Worm (Caenorhabditis elegans) whole organism, L4 larva: ENCODE results near the gene prx-19.

ENCODE experiments used
- F37D6.2 ChIP-seq: sonication (generic microtip); optimal IDR thresholded peaks from 2 replicates; lab custom pipeline; 2016; ENCODE audit warnings: mild to moderate bottlenecking, missing genetic modification characterization, missing compliant biosample characterization
- R02D3.7 ChIP-seq: fragments of 150-350 bp; sonication (generic microtip); optimal IDR thresholded peaks from 3 replicates; lab custom pipeline; 2014; ENCODE audit warnings: missing biosample characterization, missing genetic modification characterization
- ama-1 ChIP-seq: fragments of 150-350 bp; optimal IDR thresholded peaks from 2 replicates; lab custom pipeline; 2014; ENCODE audit warnings: inconsistent platforms, mixed read lengths
- ctbp-1 ChIP-seq: fragments of 200-800 bp; sonication (Bioruptor generic); IDR thresholded peaks from 2 replicates; pipeline ENCODE4 v1.3.6; 2022; ENCODE audit warnings: missing genetic modification reagents, missing genetic modification characterization, missing compliant biosample characterization
- egl-43 ChIP-seq: fragments of 200-800 bp; sonication (Bioruptor generic); IDR thresholded peaks from 2 replicates; pipeline ENCODE4 v1.3.6; 2022; ENCODE audit warnings: missing genetic modification reagents, missing genetic modification characterization, missing compliant biosample characterization
- fkh-10 ChIP-seq: fragments of 150-350 bp; optimal IDR thresholded peaks from 2 replicates; lab custom pipeline; 2014; ENCODE audit warnings: missing biosample characterization, missing genetic modification reagents, missing genetic modification characterization
- lin-1 ChIP-seq: fragments of 200-800 bp; sonication (Bioruptor generic); IDR thresholded peaks from 2 replicates; pipeline ENCODE4 v1.3.6; 2022; ENCODE audit warnings: missing genetic modification reagents, missing genetic modification characterization, missing compliant biosample characterization
- lin-15B ChIP-seq: fragments of 150-350 bp; sonication (generic microtip); optimal IDR thresholded peaks from 3 replicates; lab custom pipeline; 2014; ENCODE audit warnings: missing biosample characterization, missing genetic modification characterization
- mdl-1 ChIP-seq, 2 experiments: fragments of 150-350 bp in 1 of 2; sonication (generic microtip) in 1 of 2; optimal IDR thresholded peaks; 2 replicates each; lab custom pipeline; 2014 to 2017; ENCODE audit warnings: missing biosample characterization in 2 of 2, missing genetic modification characterization in 2 of 2
- nhr-102 ChIP-seq: sonication (generic microtip); optimal IDR thresholded peaks from 2 replicates; lab custom pipeline; 2016; ENCODE audit warnings: mild to moderate bottlenecking, missing genetic modification characterization, moderate library complexity, missing compliant biosample characterization
- nhr-41 ChIP-seq: fragments of 200-800 bp; sonication (Bioruptor generic); IDR thresholded peaks from 2 replicates; pipeline ENCODE4 v1.3.6; 2022; ENCODE audit warnings: missing genetic modification reagents, missing genetic modification characterization, missing compliant biosample characterization
- unc-130 ChIP-seq: sonication (generic microtip); optimal IDR thresholded peaks from 2 replicates; lab custom pipeline; 2016; ENCODE audit warnings: missing genetic modification reagents, missing genetic modification characterization, missing compliant biosample characterization

DNA sequence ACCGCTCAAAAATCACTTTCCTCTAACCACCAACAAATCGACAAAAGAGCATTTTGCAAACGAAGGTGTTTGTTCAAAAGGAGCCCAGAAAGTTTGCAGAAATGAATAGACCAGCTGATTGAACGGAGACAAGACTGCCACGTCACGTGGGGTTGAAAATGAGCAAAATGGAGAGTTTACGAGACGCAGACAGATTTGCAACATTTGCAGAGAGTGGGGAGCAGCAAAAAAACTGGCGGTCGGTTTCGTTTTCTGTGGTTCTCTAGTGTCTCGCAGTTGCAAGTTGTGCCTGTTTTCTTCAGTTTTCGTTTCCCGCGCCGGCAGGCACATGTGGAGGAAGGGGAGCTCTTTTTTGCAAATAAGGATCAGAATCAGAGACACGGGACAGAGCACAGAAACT lies 23.7 kb downstream of the prx-19 start:
- TF ChIP-seq lin-1 (GFP tag; lab: Robert Waterston, UW), result no peak
- no peak for TF ChIP-seq nhr-102 (tag; lab: Kevin White, UChicago)
- no peak for TF ChIP-seq fkh-10 (GFP tag; lab: Kevin White, UChicago)
- no peak for TF ChIP-seq unc-130 (GFP tag; lab: Kevin White, UChicago)
- TF ChIP-seq ama-1 (lab: Kevin White, UChicago), result no peak
- TF ChIP-seq R02D3.7 (tag; lab: Kevin White, UChicago), result no peak
- no peak for TF ChIP-seq F37D6.2
- no peak for TF ChIP-seq lin-15B (tag; lab: Kevin White, UChicago)
- TF ChIP-seq ctbp-1 (GFP tag; lab: Robert Waterston, UW), result no peak
- peak; percentile 2 to 95 for TF ChIP-seq mdl-1 (tag; optimal IDR thresholded peaks at IDR 0.05; lab: Kevin White, UChicago)
- TF ChIP-seq nhr-41 (GFP tag; lab: Robert Waterston, UW), result no peak
- 0 out of 2 replicates have a peak, but pooled peaks have one; percentile 62 for TF ChIP-seq egl-43 (GFP tag; lab: Robert Waterston, UW)
